Worm (Caenorhabditis elegans) whole organism, L4 larva: ENCODE measurements around the gene bcmo-1.

Experiments
- F26F4.8 ChIP-seq: fragments of 200-800 bp; sonication (Bioruptor generic); conservative IDR thresholded peaks from 2 replicates; pipeline ENCODE4 v1.3.6; 2022; ENCODE audit warnings: missing genetic modification characterization, missing compliant biosample characterization
- T20F7.1 ChIP-seq: fragments of 200-800 bp; sonication (Bioruptor generic); optimal IDR thresholded peaks from 2 replicates; lab custom pipeline; 2018; ENCODE audit warnings: mild to moderate bottlenecking, missing genetic modification characterization, missing compliant biosample characterization
- Y48G9A.11 ChIP-seq: fragments of 200-800 bp; sonication (Bioruptor generic); IDR thresholded peaks from 2 replicates; pipeline ENCODE4 v1.3.6; 2022; ENCODE audit warnings: missing genetic modification reagents, missing genetic modification characterization, missing compliant biosample characterization
- Y75B8A.6 ChIP-seq: fragments of 200-800 bp; sonication (Bioruptor generic); IDR thresholded peaks from 2 replicates; pipeline ENCODE4 v1.3.6; 2022; ENCODE audit warnings: missing genetic modification reagents, missing genetic modification characterization, missing compliant biosample characterization
- aha-1 ChIP-seq: fragments of 150-350 bp; peaks from one replicate; lab custom pipeline; 2014; ENCODE audit warnings: missing biosample characterization, missing genetic modification characterization
- aly-2 ChIP-seq: sonication (generic microtip); optimal IDR thresholded peaks from 2 replicates; lab custom pipeline; 2018; ENCODE audit warnings: missing biosample characterization, missing genetic modification characterization
- ceh-32 ChIP-seq: sonication (generic microtip); optimal IDR thresholded peaks from 2 replicates; lab custom pipeline; 2016; ENCODE audit warnings: mild to moderate bottlenecking, missing genetic modification characterization, missing compliant biosample characterization; ENCODE audit not compliant: poor library complexity
- cey-2 ChIP-seq: sonication (generic microtip); optimal IDR thresholded peaks from 3 replicates; lab custom pipeline; 2017; ENCODE audit warnings: missing genetic modification characterization, mild to moderate bottlenecking, missing compliant biosample characterization, antibody characterized with exemption, borderline replicate concordance; ENCODE audit not compliant: insufficient read depth
- daf-16 ChIP-seq, 3 experiments: sonication (generic microtip); optimal IDR thresholded peaks; 2 replicates each; lab custom pipeline; 2016 to 2017; ENCODE audit warnings: missing genetic modification characterization in 3 of 3, missing genetic modification reagents in 3 of 3, mild to moderate bottlenecking in 2 of 3, missing compliant biosample characterization in 2 of 3, missing biosample characterization in 1 of 3, moderate library complexity in 1 of 3
- daf-19 ChIP-seq: fragments of 200-800 bp; sonication (Bioruptor generic); conservative IDR thresholded peaks from 2 replicates; pipeline ENCODE4 v1.3.6; 2022; ENCODE audit warnings: missing genetic modification characterization, missing compliant biosample characterization
- dmd-6 ChIP-seq: fragments of 200-800 bp; sonication (Bioruptor generic); IDR thresholded peaks from 2 replicates; pipeline ENCODE4 v1.3.6; 2022; ENCODE audit warnings: missing genetic modification reagents, missing genetic modification characterization, missing compliant biosample characterization
- dmd-8 ChIP-seq: fragments of 200-800 bp; sonication (Bioruptor generic); IDR thresholded peaks from 2 replicates; pipeline ENCODE4 v1.3.6; 2022; ENCODE audit warnings: missing genetic modification characterization, missing compliant biosample characterization
- duxl-1 ChIP-seq: sonication (generic microtip); optimal IDR thresholded peaks from 2 replicates; lab custom pipeline; 2016; ENCODE audit warnings: mild to moderate bottlenecking, missing genetic modification characterization, moderate library complexity, missing compliant biosample characterization; ENCODE audit not compliant: poor library complexity
- dve-1 ChIP-seq: sonication (generic microtip); optimal IDR thresholded peaks from 2 replicates; lab custom pipeline; 2017; ENCODE audit warnings: antibody characterized with exemption, mild to moderate bottlenecking, missing genetic modification characterization, missing compliant biosample characterization; ENCODE audit not compliant: insufficient read depth
- egl-27 ChIP-seq: sonication (generic microtip); optimal IDR thresholded peaks from 3 replicates; lab custom pipeline; 2017; ENCODE audit warnings: missing biosample characterization, missing genetic modification reagents, missing genetic modification characterization
- fkh-10 ChIP-seq: fragments of 150-350 bp; optimal IDR thresholded peaks from 2 replicates; lab custom pipeline; 2014; ENCODE audit warnings: missing biosample characterization, missing genetic modification reagents, missing genetic modification characterization
- hlh-11 ChIP-seq: fragments of 200-800 bp; sonication (Bioruptor generic); optimal IDR thresholded peaks from 2 replicates; lab custom pipeline; 2018; ENCODE audit warnings: mild to moderate bottlenecking, missing genetic modification characterization, missing compliant biosample characterization
- hlh-30 ChIP-seq: sonication (generic microtip); optimal IDR thresholded peaks from 2 replicates; lab custom pipeline; 2017; ENCODE audit warnings: antibody characterized with exemption, mild to moderate bottlenecking, missing genetic modification characterization, missing compliant biosample characterization; ENCODE audit not compliant: insufficient read depth
- hmg-1.1 ChIP-seq: fragments of 200-800 bp; sonication (Bioruptor generic); IDR thresholded peaks from 2 replicates; pipeline ENCODE4 v1.3.6; 2022; ENCODE audit warnings: missing genetic modification reagents, missing genetic modification characterization, missing compliant biosample characterization
- lim-7 ChIP-seq: fragments of 200-800 bp; sonication (Bioruptor generic); IDR thresholded peaks from 2 replicates; pipeline ENCODE4 v1.3.6; 2022; ENCODE audit warnings: missing genetic modification characterization, missing compliant biosample characterization
- lin-1 ChIP-seq: fragments of 200-800 bp; sonication (Bioruptor generic); IDR thresholded peaks from 2 replicates; pipeline ENCODE4 v1.3.6; 2022; ENCODE audit warnings: missing genetic modification reagents, missing genetic modification characterization, missing compliant biosample characterization
- lir-3 ChIP-seq: sonication (generic microtip); optimal IDR thresholded peaks from 2 replicates; lab custom pipeline; 2016; ENCODE audit warnings: mild to moderate bottlenecking, missing genetic modification characterization, missing compliant biosample characterization
- lsy-2 ChIP-seq, 2 experiments: fragments of 150-350 bp in 1 of 2; sonication (generic microtip) in 1 of 2; optimal IDR thresholded peaks; 2 replicates each; lab custom pipeline; 2014 to 2017; ENCODE audit warnings: missing biosample characterization in 2 of 2, missing genetic modification characterization in 2 of 2
- mdl-1 ChIP-seq, 2 experiments: fragments of 150-350 bp in 1 of 2; sonication (generic microtip) in 1 of 2; optimal IDR thresholded peaks; 2 replicates each; lab custom pipeline; 2014 to 2017; ENCODE audit warnings: missing biosample characterization in 2 of 2, missing genetic modification characterization in 2 of 2
- mxl-3 ChIP-seq: fragments of 200-800 bp; sonication (Bioruptor generic); optimal IDR thresholded peaks from 2 replicates; lab custom pipeline; 2018; ENCODE audit warnings: mild to moderate bottlenecking, missing genetic modification characterization, missing compliant biosample characterization
- nhr-102 ChIP-seq: sonication (generic microtip); optimal IDR thresholded peaks from 2 replicates; lab custom pipeline; 2016; ENCODE audit warnings: mild to moderate bottlenecking, missing genetic modification characterization, moderate library complexity, missing compliant biosample characterization
- nhr-28 ChIP-seq: fragments of 150-350 bp; optimal IDR thresholded peaks from 2 replicates; lab custom pipeline; 2014; ENCODE audit warnings: missing biosample characterization, missing genetic modification characterization
- nhr-41 ChIP-seq: fragments of 200-800 bp; sonication (Bioruptor generic); IDR thresholded peaks from 2 replicates; pipeline ENCODE4 v1.3.6; 2022; ENCODE audit warnings: missing genetic modification reagents, missing genetic modification characterization, missing compliant biosample characterization
- nhr-76 ChIP-seq: fragments of 150-350 bp; optimal IDR thresholded peaks from 2 replicates; lab custom pipeline; 2014; ENCODE audit warnings: missing biosample characterization, missing genetic modification characterization
- pha-4 ChIP-seq, 2 experiments: fragments of 150-350 bp in 1 of 2; fragments of 200-800 bp in 1 of 2; sonication (Bioruptor generic) in 1 of 2; IDR thresholded peaks in 1 of 2; optimal IDR thresholded peaks in 1 of 2; 2 replicates each; pipeline versions ENCODE4 v1.3.6 to Lab custom; 2014 to 2022; ENCODE audit warnings: missing genetic modification characterization in 2 of 2, missing genetic modification reagents in 2 of 2, missing biosample characterization in 1 of 2, missing compliant biosample characterization in 1 of 2
- php-3 ChIP-seq: fragments of 200-800 bp; sonication (Bioruptor generic); IDR thresholded peaks from 2 replicates; pipeline ENCODE4 v1.3.6; 2022; ENCODE audit warnings: missing genetic modification reagents, missing genetic modification characterization, missing compliant biosample characterization
- pqm-1 ChIP-seq: sonication (generic microtip); optimal IDR thresholded peaks from 2 replicates; lab custom pipeline; 2017; ENCODE audit warnings: missing biosample characterization, missing genetic modification characterization
- sdz-12 ChIP-seq: fragments of 200-800 bp; sonication (Bioruptor generic); optimal IDR thresholded peaks from 2 replicates; lab custom pipeline; 2018; ENCODE audit warnings: mild to moderate bottlenecking, missing genetic modification characterization, missing compliant biosample characterization
- spr-1 ChIP-seq: sonication (generic microtip); optimal IDR thresholded peaks from 2 replicates; lab custom pipeline; 2016; ENCODE audit warnings: mild to moderate bottlenecking, missing genetic modification characterization, missing compliant biosample characterization
- unc-130 ChIP-seq: sonication (generic microtip); optimal IDR thresholded peaks from 2 replicates; lab custom pipeline; 2016; ENCODE audit warnings: missing genetic modification reagents, missing genetic modification characterization, missing compliant biosample characterization
- unc-62 ChIP-seq, 3 experiments: fragments of 150-350 bp in 1 of 3; sonication (generic microtip); optimal IDR thresholded peaks in 2 of 3; peaks in 1 of 3; 1 replicate in 1 of 3; 2 replicates in 2 of 3; lab custom pipeline; 2014 to 2017; ENCODE audit warnings: missing biosample characterization in 3 of 3, missing genetic modification characterization in 3 of 3, missing genetic modification reagents in 3 of 3, missing genotype in 1 of 3
- zfp-2 ChIP-seq: sonication (generic microtip); optimal IDR thresholded peaks from 2 replicates; lab custom pipeline; 2016; ENCODE audit warnings: mild to moderate bottlenecking, missing genetic modification characterization, missing compliant biosample characterization
- zfp-3 ChIP-seq: fragments of 200-800 bp; sonication (Bioruptor generic); conservative IDR thresholded peaks from 2 replicates; pipeline ENCODE4 v1.3.6; 2022; ENCODE audit warnings: missing genetic modification reagents, missing genetic modification characterization, missing compliant biosample characterization
- ztf-7 ChIP-seq: fragments of 150-350 bp; optimal IDR thresholded peaks from 2 replicates; lab custom pipeline; 2014; ENCODE audit warnings: missing biosample characterization, missing genetic modification characterization

Gene bcmo-1

ce11 chrII:12819979-12820378 is 10.5 kb upstream of the bcmo-1 start:
- TF ChIP-seq pha-4 (GFP tag; IDR thresholded peaks at IDR 0.05; lab: Robert Waterston, UW), result no peak
- no peak for TF ChIP-seq pha-4 (tag; optimal IDR thresholded peaks at IDR 0.05; lab: Kevin White, UChicago)
- no peak for TF ChIP-seq zfp-2 (tag; lab: Kevin White, UChicago)
- no peak for TF ChIP-seq Y75B8A.6 (GFP tag; lab: Robert Waterston, UW)
- TF ChIP-seq ztf-7 (tag; lab: Kevin White, UChicago), result no peak
- no peak for TF ChIP-seq lsy-2 (tag; optimal IDR thresholded peaks at IDR 0.05; lab: Kevin White, UChicago)
- no peak for TF ChIP-seq aly-2
- no peak for TF ChIP-seq php-3 (GFP tag; lab: Robert Waterston, UW)
- TF ChIP-seq lir-3 (tag; lab: Kevin White, UChicago), result no peak
- no peak for TF ChIP-seq nhr-41 (GFP tag; lab: Robert Waterston, UW)
- no peak for TF ChIP-seq unc-62 (GFP tag; optimal IDR thresholded peaks at IDR 0.05 in 1 of 2; lab: Kevin White, UChicago)
- no peak for TF ChIP-seq unc-62 (tag; optimal IDR thresholded peaks at IDR 0.05; lab: Kevin White, UChicago)

ce11 chrII:12823437-12823836 is 7.0 kb upstream of the bcmo-1 start, which contains the start of gene Y46G5A.36:
Gene Y46G5A.36, plus strand, starts transcription at chrII:12823679.
- TF ChIP-seq daf-16 (GFP tag; optimal IDR thresholded peaks at IDR 0.05; lab: Kevin White, UChicago), result no peak
- peak; percentile 89 for TF ChIP-seq daf-16 (tag; optimal IDR thresholded peaks at IDR 0.05; lab: Kevin White, UChicago)
- peak; percentile 42 for TF ChIP-seq dmd-6 (GFP tag; lab: Robert Waterston, UW)
- TF ChIP-seq php-3 (GFP tag; lab: Robert Waterston, UW), result peak; percentile 54; the same call in 1 of the 2 replicates
- TF ChIP-seq pqm-1 (tag; lab: Kevin White, UChicago), result peak; percentile 82
- TF ChIP-seq mdl-1 (tag; optimal IDR thresholded peaks at IDR 0.05; lab: Kevin White, UChicago), result peak in 1 of 2 experiments; percentile 34
- peak; percentile 59 for TF ChIP-seq mxl-3 (GFP tag; lab: Kevin White, UChicago)
- no peak for TF ChIP-seq unc-130 (GFP tag; lab: Kevin White, UChicago)
- no peak for TF ChIP-seq egl-27
- peak; percentile 75 for TF ChIP-seq hlh-30 (tag; lab: Kevin White, UChicago)
- TF ChIP-seq nhr-28 (tag; lab: Kevin White, UChicago), result peak; percentile 77
- peak; percentile 87 for TF ChIP-seq dve-1
- TF ChIP-seq hlh-11 (tag; lab: Kevin White, UChicago), result peak; percentile 59
- no peak for TF ChIP-seq zfp-3 (GFP tag; lab: Robert Waterston, UW)

ce11 chrII:12824463-12824862 is 6.0 kb upstream of the bcmo-1 start:
- TF ChIP-seq hmg-1.1 (GFP tag; lab: Robert Waterston, UW) (0 out of 2 replicates have a peak, but pooled peaks have one; percentile 24), daf-19 (no peak), aha-1 (tag; lab: Kevin White, UChicago) (peak; percentile 77), nhr-76 (tag; lab: Kevin White, UChicago) (no peak), F26F4.8 (0 out of 2 replicates have a peak, but pooled peaks have one; percentile 39), sdz-12 (GFP tag; lab: Kevin White, UChicago) (no peak), duxl-1 (no peak), dmd-8 (GFP tag; lab: Robert Waterston, UW) (no peak), lin-1 (GFP tag; lab: Robert Waterston, UW) (no peak), spr-1 (no peak)

ce11 chrII:12826752-12827151 is 3.7 kb upstream of the bcmo-1 start, which contains the start of gene Y46G5A.38:
Gene Y46G5A.38, plus strand, starts transcription at chrII:12827052.
- no peak for TF ChIP-seq cey-2 (tag; lab: Kevin White, UChicago)
- no peak for TF ChIP-seq Y48G9A.11 (GFP tag; lab: Robert Waterston, UW)
- TF ChIP-seq nhr-102 (tag; lab: Kevin White, UChicago), result no peak
- no peak for TF ChIP-seq ceh-32
- TF ChIP-seq mxl-3 (GFP tag; lab: Kevin White, UChicago), result no peak
- no peak for TF ChIP-seq lim-7
- TF ChIP-seq pqm-1 (tag; lab: Kevin White, UChicago), result no peak
- TF ChIP-seq fkh-10 (GFP tag; lab: Kevin White, UChicago), result no peak
- no peak for TF ChIP-seq T20F7.1 (GFP tag; lab: Kevin White, UChicago)
